Fruit fly (Drosophila melanogaster) whole organism, wandering third instar larva: ENCODE measurements around the gene CG2694.

Experiments used
- Abd-B ChIP-seq: fragments of >200 bp; optimal IDR thresholded peaks from 2 replicates; lab custom pipeline; 2017; ENCODE audit warnings: missing biosample characterization, missing genetic modification characterization
- CrebA ChIP-seq: fragments of 200-800 bp; sonication (Bioruptor generic); optimal IDR thresholded peaks from 2 replicates; lab custom pipeline; 2016; ENCODE audit warnings: missing biosample characterization, mild to moderate bottlenecking, missing genetic modification characterization, borderline replicate concordance
- Dfd ChIP-seq: fragments of >200 bp; optimal IDR thresholded peaks from 2 replicates; lab custom pipeline; 2017; ENCODE audit warnings: missing biosample characterization, missing genetic modification characterization
- Dif ChIP-seq: fragments of 200-275, 200-300 bp; sonication (Bioruptor generic); optimal IDR thresholded peaks from 2 replicates; lab custom pipeline; 2018; ENCODE audit warnings: missing biosample characterization, missing genetic modification characterization; ENCODE audit not compliant: partially characterized antibody
- HLH106 ChIP-seq: fragments of 200-800 bp; optimal IDR thresholded peaks from 3 replicates; lab custom pipeline; 2019; ENCODE audit warnings: missing biosample characterization, mild to moderate bottlenecking, missing genetic modification characterization, moderate library complexity
- Hnf4 ChIP-seq: fragments of 200-800 bp; sonication (Bioruptor generic); optimal IDR thresholded peaks from 2 replicates; lab custom pipeline; 2016; ENCODE audit warnings: missing biosample characterization, mild to moderate bottlenecking, missing genetic modification characterization
- Hr83 ChIP-seq: fragments of 200-300 bp; sonication (Bioruptor generic); optimal IDR thresholded peaks from 2 replicates; lab custom pipeline; 2016; ENCODE audit warnings: missing biosample characterization, mild to moderate bottlenecking, missing genetic modification characterization, moderate library complexity; ENCODE audit not compliant: poor library complexity, severe bottlenecking
- Jra ChIP-seq: sonication (Bioruptor generic); optimal IDR thresholded peaks from 2 replicates; lab custom pipeline; 2016; ENCODE audit warnings: missing biosample characterization, missing genetic modification characterization
- Mio ChIP-seq: sonication (Bioruptor generic); optimal IDR thresholded peaks from 2 replicates; lab custom pipeline; 2016; ENCODE audit warnings: missing biosample characterization, missing genetic modification characterization
- Myc ChIP-seq: fragments of >200 bp; optimal IDR thresholded peaks from 2 replicates; lab custom pipeline; 2017
- N ChIP-seq: fragments of >200 bp; optimal IDR thresholded peaks from 2 replicates; lab custom pipeline; 2018; ENCODE audit warnings: missing biosample characterization, missing external identifiers, missing genetic modification characterization
- OdsH ChIP-seq: fragments of 200-800 bp; sonication (Bioruptor generic); optimal IDR thresholded peaks from 2 replicates; lab custom pipeline; 2016; ENCODE audit warnings: missing biosample characterization, mild to moderate bottlenecking, missing genetic modification characterization
- Rel ChIP-seq, 2 experiments: fragments of 200-800 bp; sonication (Bioruptor generic) in 1 of 2; optimal IDR thresholded peaks; 2 replicates in 1 of 2; 3 replicates in 1 of 2; lab custom pipeline; 2016 to 2019; ENCODE audit warnings: mild to moderate bottlenecking in 2 of 2, missing biosample characterization in 2 of 2, missing genetic modification characterization in 2 of 2, moderate library complexity in 1 of 2
- Sp1 ChIP-seq: fragments of 200-800 bp; sonication (Bioruptor generic); optimal IDR thresholded peaks from 3 replicates; lab custom pipeline; 2019; ENCODE audit warnings: missing biosample characterization, mild to moderate bottlenecking, missing genetic modification characterization, moderate library complexity
- Vsx2 ChIP-seq: fragments of 200-300, 225-300 bp; sonication (Bioruptor generic); optimal IDR thresholded peaks from 2 replicates; lab custom pipeline; 2018; ENCODE audit warnings: missing biosample characterization, missing genetic modification characterization; ENCODE audit not compliant: partially characterized antibody
- br ChIP-seq: fragments of 200-800 bp; sonication (Bioruptor generic); optimal IDR thresholded peaks from 2 replicates; lab custom pipeline; 2016; ENCODE audit warnings: missing biosample characterization, missing genetic modification characterization
- brk ChIP-seq: fragments of 200-800 bp; sonication (Bioruptor generic); optimal IDR thresholded peaks from 2 replicates; lab custom pipeline; 2016; ENCODE audit warnings: missing biosample characterization, mild to moderate bottlenecking, missing genetic modification characterization
- dl ChIP-seq, 2 experiments: fragments of 175-275, 200-275 bp in 1 of 2; fragments of 200-275 bp in 1 of 2; sonication (Bioruptor generic); optimal IDR thresholded peaks; lab custom pipeline; 2018; ENCODE audit warnings: mild to moderate bottlenecking in 2 of 2, missing biosample characterization in 2 of 2, missing genetic modification characterization in 2 of 2, moderate library complexity in 2 of 2; ENCODE audit not compliant: partially characterized antibody in 2 of 2, insufficient read depth in 1 of 2
- dmrt93B ChIP-seq: fragments of 200-800 bp; sonication (Bioruptor generic); optimal IDR thresholded peaks from 2 replicates; lab custom pipeline; 2018; ENCODE audit warnings: missing biosample characterization, mild to moderate bottlenecking, missing genetic modification characterization
- dsf ChIP-seq: sonication (Bioruptor generic); optimal IDR thresholded peaks from 2 replicates; lab custom pipeline; 2016; ENCODE audit warnings: missing biosample characterization, missing genetic modification characterization, borderline replicate concordance
- h ChIP-seq: fragments of 200-800 bp; sonication (Bioruptor generic); optimal IDR thresholded peaks from 3 replicates; lab custom pipeline; 2016; ENCODE audit warnings: missing biosample characterization, mild to moderate bottlenecking, missing genetic modification characterization
- lola ChIP-seq: fragments of >200 bp; optimal IDR thresholded peaks from 2 replicates; lab custom pipeline; 2017; ENCODE audit warnings: missing biosample characterization, missing genetic modification characterization
- pan ChIP-seq: fragments of >200 bp; optimal IDR thresholded peaks from 2 replicates; lab custom pipeline; 2017
- psq ChIP-seq: fragments of 200-800 bp; sonication (Bioruptor generic); optimal IDR thresholded peaks from 3 replicates; lab custom pipeline; 2017; ENCODE audit warnings: missing biosample characterization, mild to moderate bottlenecking, missing genetic modification characterization, moderate library complexity
- sv ChIP-seq: fragments of 200-800 bp; sonication (Bioruptor generic); optimal IDR thresholded peaks from 3 replicates; lab custom pipeline; 2016; ENCODE audit warnings: missing biosample characterization, missing genetic modification characterization
- tai ChIP-seq: sonication (Bioruptor generic); optimal IDR thresholded peaks from 2 replicates; lab custom pipeline; 2016; ENCODE audit warnings: missing biosample characterization, missing genetic modification characterization
- woc ChIP-seq: sonication (Bioruptor generic); optimal IDR thresholded peaks from 2 replicates; lab custom pipeline; 2016; ENCODE audit warnings: missing biosample characterization, mild to moderate bottlenecking, missing genetic modification characterization

The CG2694 gene

dm6 chrX:2757400-2757799 is 43.5 kb downstream of the CG2694 start:
- TF ChIP-seq tai (no peak), Hnf4 (GFP tag; lab: Kevin White, UChicago) (no peak), Myc (lab: Kevin White, UChicago) (no peak), HLH106 (tag; lab: Kevin White, UChicago) (no peak), Jra (no peak), br (no peak), Mio (GFP tag; lab: Kevin White, UChicago) (no peak), Abd-B (GFP tag; lab: Kevin White, UChicago) (no peak), Rel (GFP tag; optimal IDR thresholded peaks at IDR 0.05; lab: Kevin White, UChicago) (no peak), Rel (tag; optimal IDR thresholded peaks at IDR 0.05; lab: Kevin White, UChicago) (no peak), dmrt93B (GFP tag; lab: Kevin White, UChicago) (no peak), pan (lab: Kevin White, UChicago) (no peak), dsf (no peak), dl (GFP tag; optimal IDR thresholded peaks at IDR 0.05; lab: Kevin White, UChicago; ENCODE audit: insufficient read depth in 1 of 2, partially characterized antibody in 2 of 2) (no peak), psq (no peak)
- TF ChIP-seq, all 38 proteins: peak for 0

dm6 chrX:2761198-2761597 is 47.3 kb downstream of the CG2694 start:
- TF ChIP-seq lola (GFP tag; lab: Kevin White, UChicago) = no peak
- no peak for TF ChIP-seq brk (GFP tag; lab: Kevin White, UChicago)
- no peak for TF ChIP-seq Mio (GFP tag; lab: Kevin White, UChicago)
- no peak for TF ChIP-seq Sp1 (GFP tag; lab: Kevin White, UChicago)
- no peak for TF ChIP-seq tai
- no peak for TF ChIP-seq CrebA
- no peak for TF ChIP-seq N (GFP tag; lab: Kevin White, UChicago)
- no peak for TF ChIP-seq Vsx2
- no peak for TF ChIP-seq sv (GFP tag; lab: Kevin White, UChicago)
- no peak for TF ChIP-seq Hr83
- no peak for TF ChIP-seq pan (lab: Kevin White, UChicago)
- no peak for TF ChIP-seq Rel (GFP tag; optimal IDR thresholded peaks at IDR 0.05; lab: Kevin White, UChicago)
- TF ChIP-seq Rel (tag; optimal IDR thresholded peaks at IDR 0.05; lab: Kevin White, UChicago) = no peak

dm6 chrX:2765440-2765839 is 51.6 kb downstream of the CG2694 start:
- TF ChIP-seq Myc (lab: Kevin White, UChicago) (no peak), Jra (no peak), Rel (GFP tag; optimal IDR thresholded peaks at IDR 0.05; lab: Kevin White, UChicago) (no peak), Rel (tag; optimal IDR thresholded peaks at IDR 0.05; lab: Kevin White, UChicago) (no peak), dmrt93B (GFP tag; lab: Kevin White, UChicago) (no peak), Dfd (GFP tag; lab: Kevin White, UChicago) (no peak), h (GFP tag; lab: Kevin White, UChicago) (no peak), HLH106 (tag; lab: Kevin White, UChicago) (no peak), OdsH (GFP tag; lab: Kevin White, UChicago) (no peak), Dif (GFP tag; lab: Kevin White, UChicago) (no peak), woc (GFP tag; lab: Kevin White, UChicago) (no peak), brk (GFP tag; lab: Kevin White, UChicago) (no peak)
